Fruit fly (Drosophila melanogaster) whole organism, embryonic: ENCODE measurements around the gene RpL28.

Experiments used
- ATbp ChIP-seq: fragments of 200-800 bp; sonication (Bioruptor generic); optimal IDR thresholded peaks from 2 replicates; lab custom pipeline; 2017; ENCODE audit warnings: missing biosample characterization, mild to moderate bottlenecking, missing genetic modification characterization, missing genetic modification reagents
- Aef1 ChIP-seq: fragments of 200-800 bp; sonication (Bioruptor generic); IDR thresholded peaks from 3 replicates; pipeline ENCODE4 v1.3.6; 2022; ENCODE audit warnings: missing biosample characterization, missing genetic modification characterization
- B-H1 ChIP-seq: fragments of 200-800 bp; sonication (Bioruptor generic); IDR thresholded peaks from 3 replicates; pipeline ENCODE4 v1.3.6; 2022; ENCODE audit warnings: missing biosample characterization, missing genetic modification characterization
- Blimp-1 ChIP-seq: fragments of 200-800 bp; sonication (Bioruptor generic); optimal IDR thresholded peaks from 3 replicates; lab custom pipeline; 2018; ENCODE audit warnings: missing biosample characterization, missing genetic modification characterization, mild to moderate bottlenecking, moderate library complexity, missing genetic modification reagents
- CG10267 ChIP-seq: fragments of 200-800 bp; sonication (Bioruptor generic); optimal IDR thresholded peaks from 2 replicates; lab custom pipeline; 2018; ENCODE audit warnings: missing biosample characterization, mild to moderate bottlenecking, missing genetic modification characterization, moderate library complexity
- CG11723 ChIP-seq: fragments of 200-800 bp; sonication (Bioruptor generic); optimal IDR thresholded peaks from 2 replicates; lab custom pipeline; 2017; ENCODE audit warnings: missing biosample characterization, mild to moderate bottlenecking, missing genetic modification characterization
- CG12942 ChIP-seq: fragments of 200-800 bp; sonication (Bioruptor generic); optimal IDR thresholded peaks from 3 replicates; lab custom pipeline; 2016; ENCODE audit warnings: missing biosample characterization, missing genetic modification characterization
- CG13123 ChIP-seq: fragments of 200-800 bp; sonication (Bioruptor generic); optimal IDR thresholded peaks from 2 replicates; lab custom pipeline; 2016; ENCODE audit warnings: missing biosample characterization, missing genetic modification characterization
- CG13287 ChIP-seq: fragments of 200-800 bp; sonication (Bioruptor generic); IDR thresholded peaks from 2 replicates; pipeline ENCODE4 v1.3.6; 2022; ENCODE audit warnings: missing biosample characterization, missing genetic modification characterization; ENCODE audit not compliant: partially characterized antibody
- CG17802 ChIP-seq: fragments of 200-800 bp; sonication (Bioruptor generic); optimal IDR thresholded peaks from 2 replicates; lab custom pipeline; 2018; ENCODE audit warnings: missing biosample characterization, mild to moderate bottlenecking, missing genetic modification characterization, moderate library complexity
- CG17829 ChIP-seq: fragments of 200-800 bp; optimal IDR thresholded peaks from 2 replicates; lab custom pipeline; 2019; ENCODE audit warnings: missing biosample characterization, mild to moderate bottlenecking, missing genetic modification characterization, moderate library complexity
- CG2875 ChIP-seq: fragments of 200-800 bp; sonication (Bioruptor generic); optimal IDR thresholded peaks from 2 replicates; lab custom pipeline; 2017; ENCODE audit warnings: missing biosample characterization, mild to moderate bottlenecking, missing genetic modification characterization, missing genetic modification reagents
- CG2889 ChIP-seq: fragments of 200-800 bp; sonication (Bioruptor generic); IDR thresholded peaks from 3 replicates; pipeline ENCODE4 v1.3.6; 2022; ENCODE audit warnings: missing biosample characterization, missing genetic modification characterization
- CG31441 ChIP-seq: fragments of 200-800 bp; sonication (Bioruptor generic); IDR thresholded peaks from 2 replicates; pipeline ENCODE4 v1.3.6; 2022; ENCODE audit warnings: missing biosample characterization, missing genetic modification characterization
- CG3838 ChIP-seq: fragments of 200-800 bp; sonication (Bioruptor generic); optimal IDR thresholded peaks from 3 replicates; lab custom pipeline; 2016; ENCODE audit warnings: missing biosample characterization, missing genetic modification characterization
- CG4360 ChIP-seq: fragments of 200-800 bp; sonication (Bioruptor generic); IDR thresholded peaks from 2 replicates; pipeline ENCODE4 v1.3.6; 2022; ENCODE audit warnings: missing biosample characterization, missing genetic modification characterization
- CG43689 ChIP-seq: fragments of 200-800 bp; sonication (Bioruptor generic); IDR thresholded peaks from 2 replicates; pipeline ENCODE4 v1.3.6; 2022; ENCODE audit warnings: missing biosample characterization, missing genetic modification characterization
- CG5953 ChIP-seq: fragments of 200-800 bp; sonication (Bioruptor generic); IDR thresholded peaks from 2 replicates; pipeline ENCODE4 v1.3.6; 2022; ENCODE audit warnings: missing biosample characterization, missing genetic modification characterization
- CG6683 ChIP-seq: fragments of 200-800 bp; sonication (Bioruptor generic); optimal IDR thresholded peaks from 2 replicates; lab custom pipeline; 2017; ENCODE audit warnings: missing biosample characterization, mild to moderate bottlenecking, missing genetic modification characterization, missing genetic modification reagents
- CG6689 ChIP-seq: fragments of 200-800 bp; sonication (Bioruptor generic); IDR thresholded peaks from 2 replicates; pipeline ENCODE4 v1.3.6; 2022; ENCODE audit warnings: missing biosample characterization, missing genetic modification characterization
- CG6791 ChIP-seq: fragments of 200-800 bp; sonication (Bioruptor generic); IDR thresholded peaks from 3 replicates; pipeline ENCODE4 v1.3.6; 2022; ENCODE audit warnings: missing biosample characterization, missing genetic modification characterization; ENCODE audit not compliant: partially characterized antibody
- CG7372 ChIP-seq: fragments of 200-800 bp; sonication (Bioruptor generic); IDR thresholded peaks from 2 replicates; pipeline ENCODE4 v1.3.6; 2022; ENCODE audit warnings: missing biosample characterization, missing genetic modification characterization
- CG9797 ChIP-seq: fragments of 200-800 bp; sonication (Bioruptor generic); optimal IDR thresholded peaks from 3 replicates; lab custom pipeline; 2018; ENCODE audit warnings: missing biosample characterization, mild to moderate bottlenecking, missing genetic modification characterization
- CrebB ChIP-seq: fragments of 200-800 bp; sonication (Bioruptor generic); optimal IDR thresholded peaks from 3 replicates; lab custom pipeline; 2018; ENCODE audit warnings: missing biosample characterization, mild to moderate bottlenecking, missing genetic modification characterization
- D19A ChIP-seq: fragments of 200-800 bp; optimal IDR thresholded peaks from 3 replicates; lab custom pipeline; 2019; ENCODE audit warnings: missing biosample characterization, mild to moderate bottlenecking, missing genetic modification characterization, moderate library complexity
- Deaf1 ChIP-seq: fragments of 200-800 bp; optimal IDR thresholded peaks from 3 replicates; lab custom pipeline; 2019; ENCODE audit warnings: missing biosample characterization, mild to moderate bottlenecking, missing genetic modification characterization, moderate library complexity
- Lpt ChIP-seq: fragments of >200 bp; optimal IDR thresholded peaks from 2 replicates; lab custom pipeline; 2018; ENCODE audit warnings: missing biosample characterization, missing genetic modification characterization
- Nf-YA ChIP-seq: fragments of 200-800 bp; sonication (Bioruptor generic); IDR thresholded peaks from 2 replicates; pipeline ENCODE4 v1.3.6; 2022; ENCODE audit warnings: missing biosample characterization, missing genetic modification characterization
- Nf-YB ChIP-seq: fragments of 200-800 bp; sonication (Bioruptor generic); optimal IDR thresholded peaks from 3 replicates; lab custom pipeline; 2019; ENCODE audit warnings: missing biosample characterization, mild to moderate bottlenecking, missing genetic modification characterization, moderate library complexity
- NfI ChIP-seq: fragments of 200-800 bp; sonication (Bioruptor generic); optimal IDR thresholded peaks from 3 replicates; lab custom pipeline; 2018; ENCODE audit warnings: missing biosample characterization, mild to moderate bottlenecking, missing genetic modification characterization, moderate library complexity
- Rx ChIP-seq: fragments of 200-800 bp; sonication (Bioruptor generic); IDR thresholded peaks from 2 replicates; pipeline ENCODE4 v1.3.6; 2022; ENCODE audit warnings: missing biosample characterization, missing genetic modification characterization
- Stat92E ChIP-seq, 3 experiments: fragments of >200 bp in 2 of 3; fragments of 200-800 bp in 1 of 3; sonication (Bioruptor generic) in 1 of 3; optimal IDR thresholded peaks; 2 replicates each; lab custom pipeline; 2017 to 2019; ENCODE audit warnings: missing biosample characterization in 3 of 3, missing genetic modification characterization in 3 of 3, mild to moderate bottlenecking in 1 of 3, moderate library complexity in 1 of 3
- chm ChIP-seq: fragments of 200-800 bp; sonication (Bioruptor generic); IDR thresholded peaks from 2 replicates; pipeline ENCODE4 v1.3.6; 2022; ENCODE audit warnings: missing biosample characterization, missing genetic modification characterization
- danr ChIP-seq: fragments of 200-800 bp; sonication (Bioruptor generic); IDR thresholded peaks from 2 replicates; pipeline ENCODE4 v1.3.6; 2022; ENCODE audit warnings: missing biosample characterization, missing genetic modification characterization
- dimm ChIP-seq: fragments of 200-800 bp; sonication (Bioruptor generic); IDR thresholded peaks from 2 replicates; pipeline ENCODE4 v1.3.6; 2022; ENCODE audit warnings: missing biosample characterization, missing genetic modification characterization
- dmrt99B ChIP-seq: fragments of 200-800 bp; sonication (Bioruptor generic); optimal IDR thresholded peaks from 2 replicates; lab custom pipeline; 2018; ENCODE audit warnings: missing biosample characterization, mild to moderate bottlenecking, missing genetic modification characterization, moderate library complexity
- esg ChIP-seq: fragments of 200-800 bp; sonication (Bioruptor generic); conservative IDR thresholded peaks from 2 replicates; pipeline ENCODE4 v1.3.6; 2022; ENCODE audit warnings: missing biosample characterization, missing genetic modification characterization
- ham ChIP-seq: fragments of 200-800 bp; sonication (Bioruptor generic); IDR thresholded peaks from 2 replicates; pipeline ENCODE4 v1.3.6; 2022; ENCODE audit warnings: missing biosample characterization, missing genetic modification characterization
- kay ChIP-seq: fragments of 200-800 bp; sonication (Bioruptor generic); optimal IDR thresholded peaks from 2 replicates; lab custom pipeline; 2016; ENCODE audit warnings: missing biosample characterization, missing genetic modification characterization
- klu ChIP-seq: fragments of 200-800 bp; sonication (Bioruptor generic); IDR thresholded peaks from 2 replicates; pipeline ENCODE4 v1.3.6; 2022; ENCODE audit warnings: missing biosample characterization, missing genetic modification characterization
- lola ChIP-seq, 3 experiments: fragments of >200 bp in 2 of 3; fragments of 200-800 bp in 1 of 3; sonication (Bioruptor generic) in 1 of 3; optimal IDR thresholded peaks; 2 replicates each; lab custom pipeline; 2017 to 2019; ENCODE audit warnings: missing biosample characterization in 3 of 3, missing genetic modification characterization in 3 of 3, mild to moderate bottlenecking in 1 of 3, moderate library complexity in 1 of 3
- lov ChIP-seq, 2 experiments: fragments of 200-800 bp in 1 of 2; fragments of >200 bp in 1 of 2; sonication (Bioruptor generic) in 1 of 2; IDR thresholded peaks in 1 of 2; optimal IDR thresholded peaks in 1 of 2; 2 replicates in 1 of 2; 3 replicates in 1 of 2; pipeline versions ENCODE4 v1.3.6 to Lab custom; 2017 to 2022; ENCODE audit warnings: missing biosample characterization in 1 of 2, missing genetic modification characterization in 1 of 2
- peb ChIP-seq: fragments of 200-800 bp; sonication (Bioruptor generic); IDR thresholded peaks from 2 replicates; pipeline ENCODE4 v1.3.6; 2022; ENCODE audit warnings: missing biosample characterization, missing genetic modification characterization
- schlank ChIP-seq: fragments of 200-800 bp; sonication (Bioruptor generic); optimal IDR thresholded peaks from 2 replicates; lab custom pipeline; 2018; ENCODE audit warnings: missing biosample characterization, mild to moderate bottlenecking, missing genetic modification characterization
- sens-2 ChIP-seq: fragments of 200-800 bp; sonication (Bioruptor generic); IDR thresholded peaks from 2 replicates; pipeline ENCODE4 v1.3.6; 2022; ENCODE audit warnings: missing biosample characterization, missing genetic modification characterization
- sim ChIP-seq: fragments of 200-800 bp; sonication (Bioruptor generic); IDR thresholded peaks from 2 replicates; pipeline ENCODE4 v1.3.6; 2022; ENCODE audit warnings: missing biosample characterization, missing genetic modification characterization
- sna ChIP-seq: fragments of 200-800 bp; sonication (Bioruptor generic); IDR thresholded peaks from 2 replicates; pipeline ENCODE4 v1.3.6; 2022; ENCODE audit warnings: missing biosample characterization, missing genetic modification characterization; ENCODE audit not compliant: partially characterized antibody
- ssp ChIP-seq: fragments of 200-800 bp; sonication (Bioruptor generic); IDR thresholded peaks from 2 replicates; pipeline ENCODE4 v1.3.6; 2022; ENCODE audit warnings: missing biosample characterization, missing genetic modification characterization

Gene RpL28

dm6 chr3L:3222643-3223389 lies at the start of gene RpL28, which contains the start of gene eIF1 (continued):
- TF ChIP-seq Blimp-1 (peak; percentile 69), CG17829 (tag; lab: Kevin White, UChicago) (peak; percentile 85), lola (GFP tag; optimal IDR thresholded peaks at IDR 0.05; lab: Kevin White, UChicago) (peak in 1 of 3 experiments; percentile 79), CG43689 (GFP tag; lab: Robert Waterston, UW) (peak; percentile 83), klu (peak; percentile 81), CG10267 (tag; lab: Kevin White, UChicago) (peak; percentile 86), ham (GFP tag; lab: Robert Waterston, UW) (peak; percentile 52; the same call in 1 of the 2 replicates), CG11723 (GFP tag; lab: Kevin White, UChicago) (peak; percentile 37), schlank (tag; lab: Kevin White, UChicago) (peak; percentile 94), CG6683 (GFP tag; lab: Kevin White, UChicago) (peak; percentile 81), sim (peak; percentile 85), Rx (GFP tag; lab: Robert Waterston, UW) (peak; percentile 94), Aef1 (GFP tag; lab: Robert Waterston, UW) (peak; percentile 79), CG2889 (GFP tag; lab: Robert Waterston, UW) (peak; percentile 61; the same call in 2 of the 3 replicates), Nf-YA (GFP tag; lab: Robert Waterston, UW) (peak; percentile 74), B-H1 (GFP tag; lab: Robert Waterston, UW) (peak; percentile 81), CG12942 (peak; percentile 85), esg (GFP tag; lab: Robert Waterston, UW) (peak; percentile 66), dmrt99B (tag; lab: Kevin White, UChicago) (no peak), lov (optimal IDR thresholded peaks at IDR 0.05; lab: Kevin White, UChicago) (no peak), lov (GFP tag; IDR thresholded peaks at IDR 0.05; lab: Robert Waterston, UW) (peak; percentile 95), CG7372 (peak; percentile 71), CG17802 (tag; lab: Kevin White, UChicago) (peak; percentile 89), CG6791 (GFP tag; lab: Robert Waterston, UW) (peak; percentile 70; the same call in 2 of the 3 replicates), chm (GFP tag; lab: Robert Waterston, UW) (peak; percentile 96), Deaf1 (tag; lab: Kevin White, UChicago) (no peak), CG13123 (GFP tag; lab: Kevin White, UChicago) (peak; percentile 100), CG13287 (GFP tag; lab: Robert Waterston, UW) (peak; percentile 78), CG4360 (peak; percentile 59; the same call in 1 of the 2 replicates), ATbp (peak; percentile 88), dimm (GFP tag; lab: Robert Waterston, UW) (0 out of 2 replicates have a peak, but pooled peaks have one; percentile 17), CG3838 (GFP tag; lab: Kevin White, UChicago) (peak; percentile 84), kay (GFP tag; lab: Kevin White, UChicago) (peak; percentile 61), sna (GFP tag; lab: Robert Waterston, UW) (peak; percentile 73), CrebB (tag; lab: Kevin White, UChicago) (peak; percentile 90), CG2875 (GFP tag; lab: Kevin White, UChicago) (peak; percentile 88), danr (0 out of 2 replicates have a peak, but pooled peaks have one; percentile 28), D19A (tag; lab: Kevin White, UChicago) (peak; percentile 59), Stat92E (GFP tag; optimal IDR thresholded peaks at IDR 0.05; lab: Kevin White, UChicago) (peak in 1 of 3 experiments; percentile 1), sens-2 (GFP tag; lab: Robert Waterston, UW) (peak; percentile 87), CG9797 (peak; percentile 71), ssp (GFP tag; lab: Robert Waterston, UW) (peak; percentile 79), Lpt (GFP tag; lab: Kevin White, UChicago) (no peak), CG31441 (GFP tag; lab: Robert Waterston, UW) (peak; percentile 89), CG6689 (peak; percentile 73), NfI (GFP tag; lab: Kevin White, UChicago) (peak; percentile 98), Nf-YB (peak; percentile 64), CG5953 (peak; percentile 80), peb (peak; percentile 52; the same call in 1 of the 2 replicates)
